Fruit fly (Drosophila melanogaster): ENCODE results near the gene CG17350.

dm6 chr2L:19414233-19414749, 33.6 kb downstream of the CG17350 start:
- TF ChIP-seq psq (optimal IDR thresholded peaks at IDR 0.05) (no peak), Myc (optimal IDR thresholded peaks at IDR 0.05) (no peak), insv (optimal IDR thresholded peaks at IDR 0.05) (no peak), ttk (optimal IDR thresholded peaks at IDR 0.05) (no peak), h (optimal IDR thresholded peaks at IDR 0.05) (no peak)

Measured in Kc167 (cell line).